Worm (Caenorhabditis elegans): ENCODE measurements around the gene H10E21.1.
"Not testable (repeated sequence)": the region's sequence is repeated elsewhere in the genome, so short reads cannot be mapped to it uniquely, and the experiment has no call there.

- TF ChIP-seq sea-2 (GFP tag; IDR thresholded peaks at IDR 0.05); F39B2.1 (GFP tag; IDR thresholded peaks at IDR 0.05); B0336.3 (GFP tag; IDR thresholded peaks at IDR 0.05); athp-1 (tag; optimal IDR thresholded peaks at IDR 0.05); hmg-1.2 (GFP tag; IDR thresholded peaks at IDR 0.05): not testable (repeated sequence)
Measured at ce11 chrIII:58723-59122, 43.2 kb downstream of the H10E21.1 start.
